Worm (Caenorhabditis elegans) whole organism, late embryonic: Measurements from ENCODE around the gene nhr-253.

Experiments used
- C08G9.2 ChIP-seq: sonication (generic microtip); optimal IDR thresholded peaks from 2 replicates; lab custom pipeline; 2016; ENCODE audit warnings: mild to moderate bottlenecking, missing genetic modification characterization, moderate library complexity, missing compliant biosample characterization
- C38D4.7 ChIP-seq: fragments of 200-800 bp; sonication (Bioruptor generic); optimal IDR thresholded peaks from 2 replicates; lab custom pipeline; 2018; ENCODE audit warnings: mild to moderate bottlenecking, missing genetic modification characterization, moderate library complexity, missing compliant biosample characterization
- K02D7.2 ChIP-seq: sonication (generic microtip); optimal IDR thresholded peaks from 2 replicates; lab custom pipeline; 2017; ENCODE audit warnings: mild to moderate bottlenecking, missing genetic modification characterization, missing compliant biosample characterization
- K09A11.1 ChIP-seq: sonication (generic microtip); optimal IDR thresholded peaks from 2 replicates; lab custom pipeline; 2017; ENCODE audit warnings: antibody characterized with exemption, mild to moderate bottlenecking, missing genetic modification characterization, missing compliant biosample characterization; ENCODE audit not compliant: insufficient read depth
- T23F11.4 ChIP-seq: fragments of 200-800 bp; sonication (Bioruptor generic); optimal IDR thresholded peaks from 2 replicates; lab custom pipeline; 2018; ENCODE audit warnings: mild to moderate bottlenecking, missing genetic modification characterization, missing compliant biosample characterization
- ahr-1 ChIP-seq: sonication (generic microtip); optimal IDR thresholded peaks from 2 replicates; lab custom pipeline; 2016; ENCODE audit warnings: missing genetic modification characterization, missing compliant biosample characterization
- ama-1 ChIP-seq: fragments of 150-350 bp; optimal IDR thresholded peaks from 2 replicates; lab custom pipeline; 2014
- ceh-14 ChIP-seq: sonication (generic microtip); optimal IDR thresholded peaks from 2 replicates; lab custom pipeline; 2016; ENCODE audit warnings: missing genotype, missing genetic modification characterization, missing compliant biosample characterization
- ceh-18 ChIP-seq: sonication (generic microtip); optimal IDR thresholded peaks from 2 replicates; lab custom pipeline; 2016; ENCODE audit warnings: missing genetic modification characterization, missing compliant biosample characterization
- ceh-2 ChIP-seq: sonication (generic microtip); optimal IDR thresholded peaks from 2 replicates; lab custom pipeline; 2016; ENCODE audit warnings: missing genotype, missing genetic modification characterization, missing compliant biosample characterization
- ceh-22 ChIP-seq: sonication (generic microtip); optimal IDR thresholded peaks from 2 replicates; lab custom pipeline; 2017; ENCODE audit warnings: missing biosample characterization, missing genetic modification characterization
- ceh-30 ChIP-seq: fragments of 150-350 bp; optimal IDR thresholded peaks from 2 replicates; lab custom pipeline; 2014; ENCODE audit warnings: missing biosample characterization, missing genetic modification characterization
- ceh-31 ChIP-seq: sonication (generic microtip); optimal IDR thresholded peaks from 2 replicates; lab custom pipeline; 2016; ENCODE audit warnings: missing genetic modification characterization, missing compliant biosample characterization
- ceh-48 ChIP-seq: sonication (generic microtip); optimal IDR thresholded peaks from 2 replicates; lab custom pipeline; 2016; ENCODE audit warnings: missing genetic modification characterization, inconsistent platforms, missing compliant biosample characterization
- ceh-9 ChIP-seq: sonication (generic microtip); optimal IDR thresholded peaks from 2 replicates; lab custom pipeline; 2016; ENCODE audit warnings: mild to moderate bottlenecking, missing genetic modification characterization, inconsistent platforms, missing compliant biosample characterization
- dmd-4 ChIP-seq: sonication (generic microtip); optimal IDR thresholded peaks from 2 replicates; lab custom pipeline; 2016; ENCODE audit warnings: borderline replicate concordance, missing genetic modification characterization, missing compliant biosample characterization
- elt-2 ChIP-seq: sonication (generic microtip); optimal IDR thresholded peaks from 2 replicates; lab custom pipeline; 2016; ENCODE audit warnings: missing genetic modification reagents, missing genetic modification characterization, missing compliant biosample characterization
- elt-4 ChIP-seq: sonication (generic microtip); optimal IDR thresholded peaks from 2 replicates; lab custom pipeline; 2016; ENCODE audit warnings: missing genetic modification characterization, missing compliant biosample characterization
- fax-1 ChIP-seq: sonication (generic microtip); optimal IDR thresholded peaks from 2 replicates; lab custom pipeline; 2016; ENCODE audit warnings: missing genotype, missing genetic modification characterization, missing compliant biosample characterization
- fkh-10 ChIP-seq: fragments of 150-350 bp; optimal IDR thresholded peaks from 2 replicates; lab custom pipeline; 2014; ENCODE audit warnings: missing biosample characterization, missing genetic modification reagents, missing genetic modification characterization
- fkh-6 ChIP-seq: sonication (generic microtip); optimal IDR thresholded peaks from 2 replicates; lab custom pipeline; 2016; ENCODE audit warnings: missing genetic modification characterization, missing compliant biosample characterization
- hlh-13 ChIP-seq: fragments of 200-800 bp; sonication (Bioruptor generic); optimal IDR thresholded peaks from 2 replicates; lab custom pipeline; 2018; ENCODE audit warnings: mild to moderate bottlenecking, missing genetic modification characterization, missing compliant biosample characterization
- hlh-15 ChIP-seq: sonication (generic microtip); optimal IDR thresholded peaks from 2 replicates; lab custom pipeline; 2016; ENCODE audit warnings: missing genetic modification characterization, missing compliant biosample characterization
- hlh-30 ChIP-seq: sonication (generic microtip); optimal IDR thresholded peaks from 2 replicates; lab custom pipeline; 2017; ENCODE audit warnings: antibody characterized with exemption, missing genetic modification characterization, missing compliant biosample characterization; ENCODE audit not compliant: insufficient read depth
- hlh-6 ChIP-seq: sonication (generic microtip); optimal IDR thresholded peaks from 2 replicates; lab custom pipeline; 2016; ENCODE audit warnings: missing genotype, missing genetic modification characterization, missing compliant biosample characterization
- lin-11 ChIP-seq: fragments of 200-800 bp; sonication (Bioruptor generic); optimal IDR thresholded peaks from 2 replicates; lab custom pipeline; 2018; ENCODE audit warnings: mild to moderate bottlenecking, missing genetic modification characterization, missing compliant biosample characterization
- madf-2 ChIP-seq: sonication (generic microtip); optimal IDR thresholded peaks from 2 replicates; lab custom pipeline; 2017; ENCODE audit warnings: missing genetic modification characterization, missing compliant biosample characterization
- mec-3 ChIP-seq: sonication (generic microtip); optimal IDR thresholded peaks from 2 replicates; lab custom pipeline; 2016; ENCODE audit warnings: borderline replicate concordance, missing genetic modification characterization, missing compliant biosample characterization
- nfya-1 ChIP-seq: sonication (generic microtip); optimal IDR thresholded peaks from 2 replicates; lab custom pipeline; 2017; ENCODE audit warnings: missing genetic modification characterization, mild to moderate bottlenecking, missing compliant biosample characterization, antibody characterized with exemption, moderate library complexity
- nhr-11 ChIP-seq: fragments of 150-350 bp; optimal IDR thresholded peaks from 2 replicates; lab custom pipeline; 2014; ENCODE audit warnings: missing biosample characterization, missing genetic modification characterization
- nhr-232 ChIP-seq: sonication (generic microtip); optimal IDR thresholded peaks from 2 replicates; lab custom pipeline; 2016; ENCODE audit warnings: missing genetic modification characterization, missing compliant biosample characterization
- odd-2 ChIP-seq: sonication (generic microtip); optimal IDR thresholded peaks from 2 replicates; lab custom pipeline; 2017; ENCODE audit warnings: antibody characterized with exemption, mild to moderate bottlenecking, missing genetic modification characterization, missing compliant biosample characterization
- pag-3 ChIP-seq: sonication (generic microtip); optimal IDR thresholded peaks from 2 replicates; lab custom pipeline; 2016; ENCODE audit warnings: missing compliant biosample characterization, missing genetic modification characterization, borderline replicate concordance
- pat-9 ChIP-seq: fragments of 200-800 bp; sonication (Bioruptor generic); optimal IDR thresholded peaks from 2 replicates; lab custom pipeline; 2018; ENCODE audit warnings: mild to moderate bottlenecking, missing genetic modification characterization, moderate library complexity, missing compliant biosample characterization
- pax-1 ChIP-seq: fragments of 150-350 bp; optimal IDR thresholded peaks from 2 replicates; lab custom pipeline; 2014; ENCODE audit warnings: missing biosample characterization, missing genetic modification characterization
- pha-2 ChIP-seq: sonication (generic microtip); optimal IDR thresholded peaks from 2 replicates; lab custom pipeline; 2017; ENCODE audit warnings: mild to moderate bottlenecking, missing genetic modification characterization, missing compliant biosample characterization
- pqm-1 ChIP-seq: sonication (generic microtip); optimal IDR thresholded peaks from 2 replicates; lab custom pipeline; 2016; ENCODE audit warnings: missing genetic modification characterization, missing compliant biosample characterization
- pros-1 ChIP-seq: fragments of 150-350 bp; optimal IDR thresholded peaks from 2 replicates; lab custom pipeline; 2014; ENCODE audit warnings: missing biosample characterization, missing genetic modification reagents, missing genetic modification characterization
- ref-2 ChIP-seq: sonication (generic microtip); optimal IDR thresholded peaks from 2 replicates; lab custom pipeline; 2016; ENCODE audit warnings: missing genetic modification characterization, missing compliant biosample characterization
- sox-4 ChIP-seq: sonication (generic microtip); optimal IDR thresholded peaks from 2 replicates; lab custom pipeline; 2017; ENCODE audit warnings: mild to moderate bottlenecking, missing genetic modification characterization, inconsistent platforms, missing compliant biosample characterization
- syd-9 ChIP-seq: sonication (generic microtip); optimal IDR thresholded peaks from 2 replicates; lab custom pipeline; 2016; ENCODE audit warnings: mild to moderate bottlenecking, missing genetic modification characterization, moderate library complexity, missing compliant biosample characterization
- tbx-2 ChIP-seq: sonication (generic microtip); optimal IDR thresholded peaks from 2 replicates; lab custom pipeline; 2016; ENCODE audit warnings: missing genetic modification characterization, missing compliant biosample characterization
- tbx-7 ChIP-seq: sonication (generic microtip); optimal IDR thresholded peaks from 2 replicates; lab custom pipeline; 2016; ENCODE audit warnings: missing genotype, missing genetic modification characterization, missing compliant biosample characterization
- ttx-3 ChIP-seq: sonication (generic microtip); optimal IDR thresholded peaks from 2 replicates; lab custom pipeline; 2016; ENCODE audit warnings: missing genetic modification reagents, missing genetic modification characterization, missing compliant biosample characterization
- unc-3 ChIP-seq, 2 experiments: fragments of 200-800 bp in 1 of 2; sonication (Bioruptor generic) in 1 of 2; sonication (generic microtip) in 1 of 2; conservative IDR thresholded peaks in 1 of 2; optimal IDR thresholded peaks in 1 of 2; 2 replicates each; pipeline versions ENCODE4 v1.3.6 to Lab custom; 2016 to 2022; ENCODE audit warnings: missing compliant biosample characterization in 2 of 2, missing genetic modification characterization in 2 of 2, missing genetic modification reagents in 1 of 2
- unc-55 ChIP-seq: sonication (generic microtip); optimal IDR thresholded peaks from 2 replicates; lab custom pipeline; 2017; ENCODE audit warnings: missing biosample characterization, missing genetic modification reagents, missing genetic modification characterization
- unc-86 ChIP-seq: sonication (generic microtip); optimal IDR thresholded peaks from 2 replicates; lab custom pipeline; 2016; ENCODE audit warnings: missing genetic modification characterization, missing compliant biosample characterization

Gene nhr-253

ce11 chrV:396309-396708 lies at the start of gene nhr-253:
nhr-253 (plus strand) TSS chrV:396593.
- no peak for TF ChIP-seq pqm-1 (tag; lab: Kevin White, UChicago)
- no peak for TF ChIP-seq hlh-13 (GFP tag; lab: Kevin White, UChicago)
- TF ChIP-seq ttx-3: no peak

- TF ChIP-seq pha-2 (no peak), C08G9.2 (tag; lab: Kevin White, UChicago) (no peak), hlh-30 (tag; lab: Kevin White, UChicago) (peak; percentile 35), mec-3 (no peak)
Observed at ce11 chrV:347561-348345, 48.6 kb upstream of the nhr-253 start.

ce11 chrV:349054-349453 lies 47.3 kb upstream of the nhr-253 start, which contains the start of gene atg-9:
atg-9 (plus strand) TSS chrV:349385.
- TF ChIP-seq ceh-9 (no peak), pha-2 (no peak), K09A11.1 (tag; lab: Kevin White, UChicago) (no peak), hlh-30 (tag; lab: Kevin White, UChicago) (peak; percentile 97), pax-1 (tag; lab: Kevin White, UChicago) (no peak), hlh-6 (tag; lab: Kevin White, UChicago) (no peak), sox-4 (no peak), pag-3 (tag; lab: Kevin White, UChicago) (no peak), fkh-6 (tag; lab: Kevin White, UChicago) (no peak), hlh-15 (tag; lab: Kevin White, UChicago) (no peak), odd-2 (tag; lab: Kevin White, UChicago) (no peak), elt-4 (no peak), fkh-10 (GFP tag; lab: Kevin White, UChicago) (no peak), pros-1 (tag; lab: Kevin White, UChicago) (no peak), ahr-1 (tag; lab: Kevin White, UChicago) (no peak), fax-1 (no peak), ceh-18 (tag; lab: Kevin White, UChicago) (no peak), unc-55 (GFP tag; lab: Kevin White, UChicago) (peak; percentile 17), pat-9 (tag; lab: Kevin White, UChicago) (no peak), nhr-232 (no peak), tbx-7 (tag; lab: Kevin White, UChicago) (no peak), C38D4.7 (GFP tag; lab: Kevin White, UChicago) (no peak), ceh-2 (no peak), ref-2 (tag; lab: Kevin White, UChicago) (peak; percentile 57), T23F11.4 (GFP tag; lab: Kevin White, UChicago) (no peak), pqm-1 (tag; lab: Kevin White, UChicago) (no peak), ttx-3 (no peak), lin-11 (tag; lab: Kevin White, UChicago) (no peak), ceh-22 (tag; lab: Kevin White, UChicago) (no peak), nhr-11 (tag; lab: Kevin White, UChicago) (no peak), madf-2 (tag; lab: Kevin White, UChicago) (no peak), unc-86 (tag; lab: Kevin White, UChicago) (no peak), unc-3 (GFP tag; conservative IDR thresholded peaks at IDR 0.05; lab: Robert Waterston, UW) (no peak), unc-3 (tag; optimal IDR thresholded peaks at IDR 0.05; lab: Kevin White, UChicago) (no peak), K02D7.2 (tag; lab: Kevin White, UChicago) (no peak), ceh-31 (peak; percentile 18), ceh-48 (peak; percentile 79), ceh-14 (tag; lab: Kevin White, UChicago) (no peak), ama-1 (lab: Kevin White, UChicago) (no peak), dmd-4 (tag; lab: Kevin White, UChicago) (no peak), elt-2 (tag; lab: Kevin White, UChicago) (no peak), ceh-30 (no peak), syd-9 (tag; lab: Kevin White, UChicago) (no peak), nfya-1 (tag; lab: Kevin White, UChicago) (peak; percentile 54), mec-3 (no peak), tbx-2 (tag; lab: Kevin White, UChicago) (no peak)
